Fruit fly (Drosophila melanogaster) whole organism, embryonic: Measurements from ENCODE around the gene Pmm2.

ENCODE experiments used
- ATbp ChIP-seq: fragments of 200-800 bp; sonication (Bioruptor generic); optimal IDR thresholded peaks from 2 replicates; lab custom pipeline; 2017; ENCODE audit warnings: missing biosample characterization, mild to moderate bottlenecking, missing genetic modification characterization, missing genetic modification reagents
- BtbVII ChIP-seq: fragments of 200-800 bp; sonication (Bioruptor generic); optimal IDR thresholded peaks from 3 replicates; lab custom pipeline; 2017; ENCODE audit warnings: missing biosample characterization, mild to moderate bottlenecking, missing genetic modification characterization
- CG10209 ChIP-seq: fragments of 200-800 bp; sonication (Bioruptor generic); optimal IDR thresholded peaks from 3 replicates; lab custom pipeline; 2017; ENCODE audit warnings: missing biosample characterization, mild to moderate bottlenecking, missing genetic modification characterization, missing genetic modification reagents
- CG1024 ChIP-seq: fragments of 200-800 bp; sonication (Bioruptor generic); IDR thresholded peaks from 2 replicates; pipeline ENCODE4 v1.3.6; 2022; ENCODE audit warnings: missing biosample characterization, missing genetic modification characterization
- CG14710 ChIP-seq: fragments of 200-800 bp; sonication (Bioruptor generic); optimal IDR thresholded peaks from 3 replicates; lab custom pipeline; 2019; ENCODE audit warnings: missing biosample characterization, mild to moderate bottlenecking, missing genetic modification characterization, moderate library complexity
- CG14965 ChIP-seq: fragments of 200-800 bp; sonication (Bioruptor generic); optimal IDR thresholded peaks from 2 replicates; lab custom pipeline; 2016; ENCODE audit warnings: missing biosample characterization, missing genetic modification characterization, borderline replicate concordance
- CG15073 ChIP-seq: fragments of 200-800 bp; sonication (Bioruptor generic); optimal IDR thresholded peaks from 2 replicates; lab custom pipeline; 2016; ENCODE audit warnings: missing biosample characterization, missing genetic modification characterization
- CG1603 ChIP-seq: fragments of 200-800 bp; sonication (Bioruptor generic); optimal IDR thresholded peaks from 2 replicates; lab custom pipeline; 2019; ENCODE audit warnings: missing biosample characterization, mild to moderate bottlenecking, missing genetic modification characterization, moderate library complexity
- CG17385 ChIP-seq: fragments of 200-800 bp; sonication (Bioruptor generic); optimal IDR thresholded peaks from 3 replicates; lab custom pipeline; 2018; ENCODE audit warnings: missing biosample characterization, mild to moderate bottlenecking, missing genetic modification characterization
- CG17912 ChIP-seq: fragments of 200-800 bp; sonication (Bioruptor generic); optimal IDR thresholded peaks from 2 replicates; lab custom pipeline; 2018; ENCODE audit warnings: missing biosample characterization, mild to moderate bottlenecking, missing genetic modification characterization
- CG18599 ChIP-seq: fragments of 200-800 bp; sonication (Bioruptor generic); optimal IDR thresholded peaks from 3 replicates; lab custom pipeline; 2017; ENCODE audit warnings: missing biosample characterization, missing genetic modification characterization, mild to moderate bottlenecking, moderate library complexity, missing genetic modification reagents
- CG3065 ChIP-seq: fragments of 200-800 bp; sonication (Bioruptor generic); optimal IDR thresholded peaks from 2 replicates; lab custom pipeline; 2016; ENCODE audit warnings: missing biosample characterization, missing genetic modification characterization
- CG32767 ChIP-seq: fragments of 200-800 bp; sonication (Bioruptor generic); IDR thresholded peaks from 2 replicates; pipeline ENCODE4 v1.3.6; 2022; ENCODE audit warnings: missing biosample characterization, missing genetic modification characterization
- CG32772 ChIP-seq: fragments of 200-800 bp; sonication (Bioruptor generic); IDR thresholded peaks from 2 replicates; pipeline ENCODE4 v1.3.6; 2022; ENCODE audit warnings: missing biosample characterization, missing genetic modification characterization
- CG5953 ChIP-seq: fragments of 200-800 bp; sonication (Bioruptor generic); IDR thresholded peaks from 2 replicates; pipeline ENCODE4 v1.3.6; 2022; ENCODE audit warnings: missing biosample characterization, missing genetic modification characterization
- CG6683 ChIP-seq: fragments of 200-800 bp; sonication (Bioruptor generic); optimal IDR thresholded peaks from 2 replicates; lab custom pipeline; 2017; ENCODE audit warnings: missing biosample characterization, mild to moderate bottlenecking, missing genetic modification characterization, missing genetic modification reagents
- CG7839 ChIP-seq: fragments of 200-800 bp; sonication (Bioruptor generic); optimal IDR thresholded peaks from 3 replicates; lab custom pipeline; 2018; ENCODE audit warnings: missing biosample characterization, mild to moderate bottlenecking, missing genetic modification characterization, moderate library complexity
- CG8089 ChIP-seq: fragments of 200-800 bp; sonication (Bioruptor generic); optimal IDR thresholded peaks from 3 replicates; lab custom pipeline; 2016; ENCODE audit warnings: missing biosample characterization, missing genetic modification characterization
- Doc3 ChIP-seq: fragments of 200-800 bp; sonication (Bioruptor generic); IDR thresholded peaks from 3 replicates; pipeline ENCODE4 v1.3.6; 2022; ENCODE audit warnings: missing biosample characterization, missing genetic modification characterization; ENCODE audit not compliant: partially characterized antibody
- ERR ChIP-seq: fragments of 200-800 bp; sonication (Bioruptor generic); optimal IDR thresholded peaks from 2 replicates; lab custom pipeline; 2016; ENCODE audit warnings: missing biosample characterization, missing genetic modification characterization
- Ets97D ChIP-seq: fragments of 200-800 bp; sonication (Bioruptor generic); optimal IDR thresholded peaks from 3 replicates; lab custom pipeline; 2016; ENCODE audit warnings: missing biosample characterization, missing genetic modification characterization
- GATAe ChIP-seq: fragments of 200-800 bp; sonication (Bioruptor generic); conservative IDR thresholded peaks from 2 replicates; pipeline ENCODE4 v1.3.6; 2022; ENCODE audit warnings: missing biosample characterization, missing genetic modification characterization
- HLHmδ ChIP-seq: fragments of 200-800 bp; sonication (Bioruptor generic); optimal IDR thresholded peaks from 2 replicates; lab custom pipeline; 2018; ENCODE audit warnings: missing biosample characterization, mild to moderate bottlenecking, missing genetic modification characterization, moderate library complexity
- Hr78 ChIP-seq, 2 experiments: fragments of 200-800 bp in 1 of 2; fragments of >200 bp in 1 of 2; sonication (Bioruptor generic) in 1 of 2; optimal IDR thresholded peaks; 2 replicates each; lab custom pipeline; 2017 to 2019; ENCODE audit warnings: missing biosample characterization in 2 of 2, missing genetic modification characterization in 2 of 2, mild to moderate bottlenecking in 1 of 2, moderate library complexity in 1 of 2
- NC2β ChIP-seq: fragments of 200-800 bp; sonication (Bioruptor generic); optimal IDR thresholded peaks from 2 replicates; lab custom pipeline; 2016; ENCODE audit warnings: missing biosample characterization, missing genetic modification characterization
- NfI ChIP-seq: fragments of 200-800 bp; sonication (Bioruptor generic); optimal IDR thresholded peaks from 3 replicates; lab custom pipeline; 2018; ENCODE audit warnings: missing biosample characterization, mild to moderate bottlenecking, missing genetic modification characterization, moderate library complexity
- Rx ChIP-seq: fragments of 200-800 bp; sonication (Bioruptor generic); IDR thresholded peaks from 2 replicates; pipeline ENCODE4 v1.3.6; 2022; ENCODE audit warnings: missing biosample characterization, missing genetic modification characterization
- Side ChIP-seq: fragments of 200-800 bp; sonication (Bioruptor generic); optimal IDR thresholded peaks from 2 replicates; lab custom pipeline; 2016; ENCODE audit warnings: missing biosample characterization, missing genetic modification characterization
- Sox102F ChIP-seq: fragments of 200-800 bp; sonication (Bioruptor generic); optimal IDR thresholded peaks from 2 replicates; lab custom pipeline; 2018; ENCODE audit warnings: missing biosample characterization, mild to moderate bottlenecking, missing genetic modification characterization, moderate library complexity
- Xrp1 ChIP-seq: fragments of 200-800 bp; sonication (Bioruptor generic); IDR thresholded peaks from 2 replicates; pipeline ENCODE4 v1.3.6; 2022; ENCODE audit warnings: missing biosample characterization, missing genetic modification characterization
- al ChIP-seq: fragments of 200-800 bp; sonication (Bioruptor generic); IDR thresholded peaks from 2 replicates; pipeline ENCODE4 v1.3.6; 2022; ENCODE audit warnings: missing biosample characterization, missing genetic modification characterization
- az2 ChIP-seq: fragments of 200-800 bp; sonication (Bioruptor generic); optimal IDR thresholded peaks from 3 replicates; lab custom pipeline; 2016; ENCODE audit warnings: missing biosample characterization, missing genetic modification characterization
- chif ChIP-seq, 2 experiments: fragments of 200-800 bp; sonication (Bioruptor generic); optimal IDR thresholded peaks; 3 replicates each; lab custom pipeline; 2016; ENCODE audit warnings: missing biosample characterization in 2 of 2, missing genetic modification characterization in 2 of 2
- cwo ChIP-seq: fragments of 200-800 bp; sonication (Bioruptor generic); optimal IDR thresholded peaks from 3 replicates; lab custom pipeline; 2017; ENCODE audit warnings: missing biosample characterization, missing genetic modification characterization, mild to moderate bottlenecking, moderate library complexity, missing genetic modification reagents
- fd96Cb ChIP-seq: fragments of 200-800 bp; sonication (Bioruptor generic); optimal IDR thresholded peaks from 2 replicates; lab custom pipeline; 2018; ENCODE audit warnings: missing biosample characterization, mild to moderate bottlenecking, missing genetic modification characterization, moderate library complexity
- gsb ChIP-seq: fragments of 200-800 bp; sonication (Bioruptor generic); IDR thresholded peaks from 2 replicates; pipeline ENCODE4 v1.3.6; 2022; ENCODE audit warnings: missing biosample characterization, missing genetic modification characterization
- lmd ChIP-seq: fragments of 200-800 bp; sonication (Bioruptor generic); IDR thresholded peaks from 2 replicates; pipeline ENCODE4 v1.3.6; 2022; ENCODE audit warnings: missing biosample characterization, missing genetic modification characterization
- maf-S ChIP-seq: fragments of 200-800 bp; sonication (Bioruptor generic); optimal IDR thresholded peaks from 2 replicates; lab custom pipeline; 2016; ENCODE audit warnings: missing biosample characterization, missing genetic modification characterization
- nau ChIP-seq: fragments of 200-800 bp; sonication (Bioruptor generic); optimal IDR thresholded peaks from 3 replicates; lab custom pipeline; 2017; ENCODE audit warnings: missing biosample characterization, mild to moderate bottlenecking, missing genetic modification characterization, missing genetic modification reagents
- pan ChIP-seq, 4 experiments: fragments of >200 bp in 3 of 4; fragments of 200-800 bp in 1 of 4; sonication (Bioruptor generic) in 1 of 4; optimal IDR thresholded peaks in 3 of 4; IDR thresholded peaks in 1 of 4; 2 replicates each; pipeline versions ENCODE4 v1.3.6 to Lab custom; 2017 to 2022; ENCODE audit warnings: missing biosample characterization in 2 of 4, missing genetic modification characterization in 2 of 4, mixed read lengths in 1 of 4
- ranshi ChIP-seq: fragments of 200-800 bp; sonication (Bioruptor generic); IDR thresholded peaks from 2 replicates; pipeline ENCODE4 v1.3.6; 2022; ENCODE audit warnings: missing biosample characterization, missing genetic modification characterization
- scrt ChIP-seq: fragments of 200-800 bp; sonication (Bioruptor generic); optimal IDR thresholded peaks from 2 replicates; lab custom pipeline; 2018; ENCODE audit warnings: missing biosample characterization, mild to moderate bottlenecking, missing genetic modification characterization, moderate library complexity
- sd ChIP-seq: fragments of 200-800 bp; sonication (Bioruptor generic); optimal IDR thresholded peaks from 3 replicates; lab custom pipeline; 2018; ENCODE audit warnings: missing biosample characterization, mild to moderate bottlenecking, missing genetic modification characterization, moderate library complexity
- sens ChIP-seq: fragments of 200-800 bp; sonication (Bioruptor generic); peaks from one replicate; lab custom pipeline; 2016; ENCODE audit warnings: missing biosample characterization, missing genetic modification characterization
- shn ChIP-seq: fragments of 200-800 bp; sonication (Bioruptor generic); optimal IDR thresholded peaks from 3 replicates; lab custom pipeline; 2016; ENCODE audit warnings: missing biosample characterization, missing genetic modification characterization
- vnd ChIP-seq: fragments of 200-800 bp; sonication (Bioruptor generic); IDR thresholded peaks from 3 replicates; pipeline ENCODE4 v1.3.6; 2022; ENCODE audit warnings: missing biosample characterization, missing genetic modification characterization; ENCODE audit not compliant: partially characterized antibody
- zen2 ChIP-seq: fragments of 200-800 bp; sonication (Bioruptor generic); IDR thresholded peaks from 3 replicates; pipeline ENCODE4 v1.3.6; 2022; ENCODE audit warnings: missing biosample characterization, missing genetic modification characterization; ENCODE audit not compliant: partially characterized antibody
- zf30C ChIP-seq: fragments of 200-800 bp; sonication (Bioruptor generic); optimal IDR thresholded peaks from 3 replicates; lab custom pipeline; 2018; ENCODE audit warnings: missing biosample characterization, mild to moderate bottlenecking, missing genetic modification characterization

The Pmm2 gene

dm6 chr3L:12529431-12530007 lies 4.9 kb upstream of the Pmm2 start (continued):
- peak; percentile 38 for TF ChIP-seq NfI
- peak; percentile 23 for TF ChIP-seq CG14710 (tag; lab: Kevin White, UChicago)
- TF ChIP-seq Hr78 (GFP tag; optimal IDR thresholded peaks at IDR 0.05; lab: Kevin White, UChicago), result peak in 1 of 2 experiments; percentile 53
- TF ChIP-seq CG10209, result no peak
- TF ChIP-seq zf30C, result no peak
- peak; percentile 51 for TF ChIP-seq CG7839 (tag; lab: Kevin White, UChicago)
- no peak for TF ChIP-seq CG5953 (GFP tag; lab: Robert Waterston, UW)
- no peak for TF ChIP-seq vnd
- peak; percentile 42 for TF ChIP-seq fd96Cb (tag; lab: Kevin White, UChicago)
- TF ChIP-seq CG18599, result peak; percentile 33
- TF ChIP-seq BtbVII (GFP tag; lab: Kevin White, UChicago), result peak; percentile 19
- peak; percentile 39 for TF ChIP-seq Side (GFP tag; lab: Kevin White, UChicago)
- no peak for TF ChIP-seq Sox102F (GFP tag; lab: Kevin White, UChicago)
- TF ChIP-seq CG1024 (GFP tag; lab: Robert Waterston, UW), result peak; percentile 58; the same call in 1 of the 2 replicates
- peak; percentile 71 for TF ChIP-seq Xrp1 (GFP tag; lab: Robert Waterston, UW)
- TF ChIP-seq CG3065, result no peak
- no peak for TF ChIP-seq CG15073
- peak; percentile 10 for TF ChIP-seq scrt (GFP tag; lab: Kevin White, UChicago)
- no peak for TF ChIP-seq NC2β (GFP tag; lab: Kevin White, UChicago)
- peak; percentile 5 for TF ChIP-seq sens (GFP tag; lab: Kevin White, UChicago)
- peak; percentile 48 for TF ChIP-seq CG8089 (GFP tag; lab: Kevin White, UChicago)
- TF ChIP-seq ERR (GFP tag; lab: Kevin White, UChicago), result no peak
- peak; percentile 23; the same call in 1 of the 2 replicates for TF ChIP-seq CG32772 (GFP tag; lab: Robert Waterston, UW)
- TF ChIP-seq gsb (GFP tag; lab: Robert Waterston, UW), result no peak
- peak; percentile 75 for TF ChIP-seq CG1603
- TF ChIP-seq Ets97D, result no peak
- no peak for TF ChIP-seq CG17912 (GFP tag; lab: Kevin White, UChicago)
- TF ChIP-seq pan (optimal IDR thresholded peaks at IDR 0.05; lab: Kevin White, UChicago), result no peak
- peak in 1 of 2 experiments; percentile 60 for TF ChIP-seq pan (GFP tag; optimal IDR thresholded peaks at IDR 0.05 in 1 of 2, IDR thresholded peaks at IDR 0.05 in 1 of 2)
- peak; percentile 59 for TF ChIP-seq nau (GFP tag; lab: Kevin White, UChicago)
- no peak for TF ChIP-seq al
- peak; percentile 17 to 25 for TF ChIP-seq chif (GFP tag; optimal IDR thresholded peaks at IDR 0.05; lab: Kevin White, UChicago)
- no peak for TF ChIP-seq Doc3 (GFP tag; lab: Robert Waterston, UW)
- peak; percentile 52 for TF ChIP-seq CG17385 (GFP tag; lab: Kevin White, UChicago)
- TF ChIP-seq lmd (GFP tag; lab: Robert Waterston, UW), result peak; percentile 55
- TF ChIP-seq ranshi, result peak; percentile 17; the same call in 1 of the 2 replicates
- TF ChIP-seq CG32767, result peak; percentile 58; the same call in 1 of the 2 replicates
- TF ChIP-seq az2 (GFP tag; lab: Kevin White, UChicago), result peak; percentile 49
- TF ChIP-seq zen2 (GFP tag; lab: Robert Waterston, UW), result no peak
- TF ChIP-seq shn (GFP tag; lab: Kevin White, UChicago), result peak; percentile 54
- TF ChIP-seq GATAe, result no peak; the same call in 1 of the 2 replicates
- TF ChIP-seq HLHmδ, result no peak
- no peak for TF ChIP-seq maf-S
- no peak for TF ChIP-seq CG14965 (GFP tag; lab: Kevin White, UChicago)
- no peak for TF ChIP-seq sd (tag; lab: Kevin White, UChicago)
- peak; percentile 22; the same call in 1 of the 2 replicates for TF ChIP-seq Rx (GFP tag; lab: Robert Waterston, UW)
- peak; percentile 40 for TF ChIP-seq ATbp (GFP tag; lab: Kevin White, UChicago)
- no peak for TF ChIP-seq cwo
- TF ChIP-seq CG6683 (GFP tag; lab: Kevin White, UChicago), result peak; percentile 12
